Worm (Caenorhabditis elegans) whole organism, L3 larva: ENCODE data around the gene sas-4.

Experiments
- R02D3.7 ChIP-seq: fragments of 150-350 bp; optimal IDR thresholded peaks from 2 replicates; lab custom pipeline; 2014; ENCODE audit warnings: missing biosample characterization, missing genetic modification characterization
- ZK546.5 ChIP-seq: sonication (generic microtip); optimal IDR thresholded peaks from 2 replicates; lab custom pipeline; 2017; ENCODE audit warnings: missing biosample characterization, missing genetic modification characterization
- aly-2 ChIP-seq: fragments of 150-350 bp; optimal IDR thresholded peaks from 2 replicates; lab custom pipeline; 2014; ENCODE audit warnings: missing biosample characterization, missing genetic modification characterization
- ama-1 ChIP-seq: fragments of 150-350 bp; optimal IDR thresholded peaks from 2 replicates; lab custom pipeline; 2018
- ceh-28 ChIP-seq: fragments of 150-350 bp; optimal IDR thresholded peaks from 2 replicates; lab custom pipeline; 2014; ENCODE audit warnings: missing biosample characterization, missing genetic modification reagents, missing genetic modification characterization
- ceh-9 ChIP-seq: sonication (generic microtip); optimal IDR thresholded peaks from 2 replicates; lab custom pipeline; 2018; ENCODE audit warnings: missing biosample characterization, missing genetic modification characterization
- daf-12 ChIP-seq: fragments of 150-350 bp; optimal IDR thresholded peaks from 2 replicates; lab custom pipeline; 2014; ENCODE audit warnings: missing biosample characterization, missing genetic modification reagents, missing genetic modification characterization
- egl-27 ChIP-seq: sonication (generic microtip); optimal IDR thresholded peaks from 4 replicates; lab custom pipeline; 2017; ENCODE audit warnings: missing biosample characterization, missing genetic modification reagents, missing genetic modification characterization
- egl-5 ChIP-seq: fragments of 150-350 bp; optimal IDR thresholded peaks from 2 replicates; lab custom pipeline; 2017; ENCODE audit warnings: missing biosample characterization, missing genetic modification reagents, missing genetic modification characterization, inconsistent platforms
- elt-1 ChIP-seq: fragments of 150-350 bp; optimal IDR thresholded peaks from 2 replicates; lab custom pipeline; 2014; ENCODE audit warnings: missing biosample characterization, missing genetic modification characterization
- elt-2 ChIP-seq: sonication (generic microtip); optimal IDR thresholded peaks from 2 replicates; lab custom pipeline; 2016; ENCODE audit warnings: missing genetic modification reagents, mild to moderate bottlenecking, missing genetic modification characterization, missing compliant biosample characterization
- elt-3 ChIP-seq, 3 experiments: fragments of 150-350 bp in 1 of 3; sonication (generic microtip) in 2 of 3; optimal IDR thresholded peaks; 2 replicates in 2 of 3; 4 replicates in 1 of 3; lab custom pipeline; 2014 to 2017; ENCODE audit warnings: missing biosample characterization in 3 of 3, missing genetic modification characterization in 3 of 3
- eor-1 ChIP-seq, 2 experiments: fragments of 150-350 bp; optimal IDR thresholded peaks; 2 replicates each; lab custom pipeline; 2014 to 2018; ENCODE audit warnings: missing biosample characterization in 2 of 2, missing genetic modification characterization in 2 of 2
- fos-1 ChIP-seq: fragments of 150-350 bp; optimal IDR thresholded peaks from 2 replicates; lab custom pipeline; 2014; ENCODE audit warnings: missing biosample characterization, missing genetic modification characterization
- hmg-11 ChIP-seq: sonication (generic microtip); optimal IDR thresholded peaks from 2 replicates; lab custom pipeline; 2016; ENCODE audit warnings: missing genetic modification characterization, missing compliant biosample characterization
- jun-1 ChIP-seq: fragments of 150-350 bp; optimal IDR thresholded peaks from 2 replicates; lab custom pipeline; 2014; ENCODE audit warnings: missing biosample characterization, missing genetic modification reagents, missing genetic modification characterization
- lin-15B ChIP-seq: fragments of 150-350 bp; optimal IDR thresholded peaks from 2 replicates; lab custom pipeline; 2014; ENCODE audit warnings: missing biosample characterization, missing genetic modification characterization
- lin-39 ChIP-seq: fragments of 150-350 bp; optimal IDR thresholded peaks from 2 replicates; lab custom pipeline; 2018; ENCODE audit warnings: missing biosample characterization, missing genetic modification reagents, missing genetic modification characterization
- mdl-1 ChIP-seq: fragments of 150-350 bp; optimal IDR thresholded peaks from 2 replicates; lab custom pipeline; 2014; ENCODE audit warnings: missing biosample characterization, missing genetic modification characterization
- mml-1 ChIP-seq: fragments of 150-350 bp; sonication (generic microtip); optimal IDR thresholded peaks from 3 replicates; lab custom pipeline; 2014; ENCODE audit warnings: missing biosample characterization, missing genetic modification characterization
- nfya-1 ChIP-seq: sonication (generic microtip); optimal IDR thresholded peaks from 2 replicates; lab custom pipeline; 2017; ENCODE audit warnings: missing genetic modification characterization, mild to moderate bottlenecking, missing compliant biosample characterization, antibody characterized with exemption, moderate library complexity; ENCODE audit not compliant: insufficient read depth
- nhr-11 ChIP-seq: fragments of 150-350 bp; optimal IDR thresholded peaks from 2 replicates; lab custom pipeline; 2014; ENCODE audit warnings: missing biosample characterization, missing genetic modification characterization
- nhr-12 ChIP-seq: fragments of 150-350 bp; optimal IDR thresholded peaks from 2 replicates; lab custom pipeline; 2014; ENCODE audit warnings: missing biosample characterization, missing genetic modification characterization
- nhr-23 ChIP-seq: fragments of 150-350 bp; optimal IDR thresholded peaks from 2 replicates; lab custom pipeline; 2014; ENCODE audit warnings: missing biosample characterization, missing genetic modification reagents, missing genetic modification characterization
- nhr-237 ChIP-seq: fragments of 150-350 bp; optimal IDR thresholded peaks from 2 replicates; lab custom pipeline; 2014; ENCODE audit warnings: missing biosample characterization, missing genetic modification characterization
- nhr-25 ChIP-seq: sonication (generic microtip); optimal IDR thresholded peaks from 2 replicates; lab custom pipeline; 2017; ENCODE audit warnings: missing biosample characterization, missing genetic modification characterization
- nhr-28 ChIP-seq: fragments of 150-350 bp; optimal IDR thresholded peaks from 2 replicates; lab custom pipeline; 2014; ENCODE audit warnings: missing biosample characterization, missing genetic modification characterization
- nhr-67 ChIP-seq: fragments of 150-350 bp; optimal IDR thresholded peaks from 2 replicates; lab custom pipeline; 2014; ENCODE audit warnings: missing biosample characterization, missing genetic modification characterization
- nhr-76 ChIP-seq: fragments of 150-350 bp; sonication (generic microtip); optimal IDR thresholded peaks from 5 replicates; lab custom pipeline; 2014; ENCODE audit warnings: missing biosample characterization, missing genetic modification characterization
- pha-4 ChIP-seq: fragments of 150-350 bp; optimal IDR thresholded peaks from 2 replicates; lab custom pipeline; 2014; ENCODE audit warnings: missing biosample characterization, missing genetic modification reagents, missing genetic modification characterization
- pqm-1 ChIP-seq: fragments of 150-350 bp; optimal IDR thresholded peaks from 2 replicates; lab custom pipeline; 2017; ENCODE audit warnings: missing biosample characterization, missing genetic modification characterization, inconsistent platforms
- sea-2 ChIP-seq: fragments of 150-350 bp; sonication (generic microtip); optimal IDR thresholded peaks from 4 replicates; lab custom pipeline; 2014; ENCODE audit warnings: missing biosample characterization, missing genetic modification reagents, missing genetic modification characterization
- skn-1 ChIP-seq: fragments of 150-350 bp; optimal IDR thresholded peaks from 2 replicates; lab custom pipeline; 2014; ENCODE audit warnings: missing biosample characterization, missing genetic modification characterization
- snpc-4 ChIP-seq: fragments of 150-350 bp; optimal IDR thresholded peaks from 2 replicates; lab custom pipeline; 2014; ENCODE audit warnings: missing biosample characterization, missing genetic modification characterization
- tbx-2 ChIP-seq: sonication (generic microtip); optimal IDR thresholded peaks from 2 replicates; lab custom pipeline; 2016; ENCODE audit warnings: mild to moderate bottlenecking, missing genetic modification characterization, missing compliant biosample characterization

The sas-4 gene

ce11 chrIII:8298216-8298920 lies 20.0 kb downstream of the sas-4 start:
- TF ChIP-seq nhr-28 (tag; lab: Kevin White, UChicago) (no peak), lin-39 (peak; percentile 20), elt-2 (tag; lab: Kevin White, UChicago) (peak; percentile 58)

ce11 chrIII:8293260-8293659 lies 25.1 kb downstream of the sas-4 start:
- TF ChIP-seq elt-2 (tag; lab: Kevin White, UChicago) = peak; percentile 13
- no peak for TF ChIP-seq aly-2 (tag; lab: Kevin White, UChicago)
- no peak for TF ChIP-seq jun-1 (tag; lab: Kevin White, UChicago)
- TF ChIP-seq snpc-4 (tag; lab: Kevin White, UChicago) = no peak
- TF ChIP-seq nfya-1 (tag; lab: Kevin White, UChicago) = no peak
- no peak for TF ChIP-seq sea-2 (GFP tag; lab: Kevin White, UChicago)
- TF ChIP-seq pha-4 (tag; lab: Kevin White, UChicago) = no peak
- TF ChIP-seq lin-39 = no peak
- TF ChIP-seq, all 47 proteins: peak for 1

DNA sequence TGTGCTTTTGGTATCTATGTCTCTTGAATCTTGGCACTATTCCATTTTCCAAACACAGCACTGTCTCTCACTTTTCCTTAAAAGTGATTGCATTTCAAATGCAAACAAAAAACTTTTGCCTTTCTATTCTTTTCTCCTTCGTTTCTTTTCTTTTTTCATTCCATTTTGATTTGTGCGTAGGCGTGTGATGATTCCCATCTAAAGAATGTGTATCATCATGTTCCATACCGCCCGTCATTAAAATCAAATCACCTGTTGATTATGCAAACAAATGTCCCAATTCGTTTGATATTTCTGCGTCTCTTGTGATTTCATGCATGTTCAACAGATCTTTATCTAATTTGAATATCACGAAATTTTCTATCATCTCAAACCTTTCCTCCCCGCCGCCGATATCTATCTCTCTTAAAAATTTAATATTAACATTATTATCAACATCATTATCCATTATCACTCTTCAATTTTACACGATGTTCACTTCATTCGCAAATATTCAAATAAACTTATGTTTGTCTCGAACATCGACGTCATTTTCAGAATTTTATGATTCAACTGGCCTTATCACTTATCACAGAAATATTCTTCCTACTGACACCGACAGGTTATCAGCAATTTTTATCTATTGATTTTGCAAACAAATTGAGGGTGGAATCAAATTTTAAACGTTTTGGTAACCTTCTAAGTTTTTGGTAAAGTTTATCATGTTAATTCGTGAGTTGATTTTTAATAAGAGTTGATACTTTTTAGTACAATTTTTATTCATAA lies 26.9 kb downstream of the sas-4 start:
- TF ChIP-seq eor-1 (tag; optimal IDR thresholded peaks at IDR 0.05; lab: Kevin White, UChicago) = no peak
- no peak for TF ChIP-seq nhr-76 (tag; lab: Kevin White, UChicago)
- no peak for TF ChIP-seq nhr-28 (tag; lab: Kevin White, UChicago)
- TF ChIP-seq mml-1 = no peak
- no peak for TF ChIP-seq tbx-2 (tag; lab: Kevin White, UChicago)
- TF ChIP-seq elt-1 (tag; lab: Kevin White, UChicago) = no peak
- peak; percentile 90 for TF ChIP-seq pqm-1 (tag; lab: Kevin White, UChicago)
- TF ChIP-seq ceh-28 (tag; lab: Kevin White, UChicago) = peak; percentile 24
- TF ChIP-seq elt-2 (tag; lab: Kevin White, UChicago) = peak; percentile 96
- peak; percentile 61 for TF ChIP-seq egl-5 (tag; lab: Kevin White, UChicago)
- no peak for TF ChIP-seq mdl-1 (tag; lab: Kevin White, UChicago)
- TF ChIP-seq pha-4 (tag; lab: Kevin White, UChicago) = peak; percentile 46

DNA sequence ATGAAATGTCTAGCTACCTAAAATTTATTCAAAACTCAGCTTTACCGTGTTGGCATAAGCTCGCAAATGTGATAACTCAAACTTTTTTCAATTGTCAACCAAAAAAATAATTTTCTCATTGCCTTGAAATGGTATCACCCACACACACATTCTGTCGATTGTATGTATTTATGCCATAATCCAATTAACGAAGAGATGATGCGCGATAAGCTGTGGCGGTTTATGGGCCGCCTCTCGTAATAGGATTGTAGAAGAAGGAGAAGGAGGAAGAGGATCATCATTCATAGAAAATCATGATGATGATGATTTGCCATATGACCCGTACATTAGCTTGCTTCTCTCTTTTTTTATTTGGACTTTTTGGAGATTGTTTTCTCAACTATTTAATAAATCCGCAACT lies 29.2 kb downstream of the sas-4 start:
- no peak for TF ChIP-seq R02D3.7 (tag; lab: Kevin White, UChicago)
- no peak for TF ChIP-seq ZK546.5 (tag; lab: Kevin White, UChicago)
- TF ChIP-seq egl-5 (tag; lab: Kevin White, UChicago) = peak; percentile 39
- TF ChIP-seq nhr-67 (tag; lab: Kevin White, UChicago) = no peak
- TF ChIP-seq nhr-76 (tag; lab: Kevin White, UChicago) = no peak

DNA sequence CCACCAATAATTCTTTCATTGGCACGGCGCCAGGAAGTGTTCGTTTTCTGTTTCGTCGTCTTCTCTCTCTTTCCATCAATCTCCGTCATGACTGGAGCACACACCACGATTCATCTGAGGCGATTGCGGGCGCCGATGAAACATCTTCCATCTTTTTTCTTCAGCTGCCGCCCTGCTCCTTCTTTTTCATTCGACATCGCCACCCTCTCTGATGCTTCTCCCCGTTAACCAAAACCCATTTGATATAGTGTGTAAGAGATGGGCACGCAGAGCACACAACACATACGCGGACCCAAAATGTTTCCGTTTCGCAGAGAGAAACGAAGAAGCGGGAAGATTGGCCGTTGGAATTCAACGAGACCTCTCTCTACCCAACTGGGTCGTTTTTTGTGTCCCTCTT lies 30.9 kb downstream of the sas-4 start:
- TF ChIP-seq egl-27 (tag; lab: Kevin White, UChicago) (no peak), ceh-9 (no peak), eor-1 (tag; optimal IDR thresholded peaks at IDR 0.05; lab: Kevin White, UChicago) (no peak), daf-12 (no peak), nhr-237 (tag; lab: Kevin White, UChicago) (no peak), skn-1 (tag; lab: Kevin White, UChicago) (no peak), nfya-1 (tag; lab: Kevin White, UChicago) (peak; percentile 59), pqm-1 (tag; lab: Kevin White, UChicago) (no peak), nhr-25 (no peak), elt-3 (tag; optimal IDR thresholded peaks at IDR 0.05; lab: Kevin White, UChicago) (no peak), snpc-4 (tag; lab: Kevin White, UChicago) (no peak), hmg-11 (peak; percentile 18), egl-5 (tag; lab: Kevin White, UChicago) (no peak), ama-1 (lab: Kevin White, UChicago) (no peak), mml-1 (no peak), lin-15B (tag; lab: Kevin White, UChicago) (no peak), nhr-23 (no peak), R02D3.7 (tag; lab: Kevin White, UChicago) (no peak), fos-1 (tag; lab: Kevin White, UChicago) (no peak), nhr-11 (no peak), nhr-12 (tag; lab: Kevin White, UChicago) (no peak), lin-39 (peak; percentile 75)
